Fruit fly (Drosophila melanogaster): ENCODE results near the gene CG10949.

CG10949 gene

dm6 chr2L:20416754-20417563 lies at the start of gene CG10949, which contains the start of gene Arpc2 (continued):
- TF ChIP-seq Dek (tag; optimal IDR thresholded peaks at IDR 0.05), result peak; percentile 69
- TF ChIP-seq CG17568 (GFP tag; optimal IDR thresholded peaks at IDR 0.05), result no peak
- TF ChIP-seq Tbp (GFP tag; optimal IDR thresholded peaks at IDR 0.05), result no peak
- no peak for TF ChIP-seq lmd (GFP tag; IDR thresholded peaks at IDR 0.05)
- no peak for TF ChIP-seq Nf-YA (GFP tag; IDR thresholded peaks at IDR 0.05)
- peak; percentile 17 for TF ChIP-seq CG10462 (GFP tag; optimal IDR thresholded peaks at IDR 0.05)
- TF ChIP-seq CG15601 (tag; optimal IDR thresholded peaks at IDR 0.05), result peak; percentile 67
- TF ChIP-seq chif (GFP tag; optimal IDR thresholded peaks at IDR 0.05), result no peak
- no peak for TF ChIP-seq pho (GFP tag; optimal IDR thresholded peaks at IDR 0.05)
- TF ChIP-seq Taf1 (GFP tag; IDR thresholded peaks at IDR 0.05), result peak; percentile 25; the same call in 1 of the 2 replicates
- TF ChIP-seq Six4 (GFP tag; optimal IDR thresholded peaks at IDR 0.05), result peak; percentile 26
- TF ChIP-seq pros (GFP tag; optimal IDR thresholded peaks at IDR 0.05), result peak; percentile 58
- TF ChIP-seq CG33557 (GFP tag; optimal IDR thresholded peaks at IDR 0.05), result peak; percentile 60
- TF ChIP-seq ap (GFP tag; IDR thresholded peaks at IDR 0.05), result no peak
- no peak for TF ChIP-seq CG7928 (GFP tag; optimal IDR thresholded peaks at IDR 0.05)
- no peak for TF ChIP-seq shn (GFP tag; optimal IDR thresholded peaks at IDR 0.05)
- TF ChIP-seq bowl (GFP tag; IDR thresholded peaks at IDR 0.05), result no peak
- TF ChIP-seq Gsc (GFP tag; IDR thresholded peaks at IDR 0.05), result no peak
- no peak for TF ChIP-seq trh (GFP tag; optimal IDR thresholded peaks at IDR 0.05)
- peak; percentile 61 for TF ChIP-seq B-H2 (GFP tag; optimal IDR thresholded peaks at IDR 0.05)
- no peak for TF ChIP-seq ssp (GFP tag; IDR thresholded peaks at IDR 0.05)
- TF ChIP-seq bigmax (GFP tag; optimal IDR thresholded peaks at IDR 0.05), result no peak
- TF ChIP-seq gro (GFP tag; optimal IDR thresholded peaks at IDR 0.05), result no peak
- no peak for TF ChIP-seq Doc2 (GFP tag; IDR thresholded peaks at IDR 0.05)
- TF ChIP-seq phol (tag; optimal IDR thresholded peaks at IDR 0.05), result peak; percentile 70
- TF ChIP-seq CG16815 (GFP tag; optimal IDR thresholded peaks at IDR 0.05), result peak; percentile 39
- TF ChIP-seq zen (tag; optimal IDR thresholded peaks at IDR 0.05), result peak; percentile 32
- peak; percentile 33 for TF ChIP-seq CG4424 (GFP tag; optimal IDR thresholded peaks at IDR 0.05)
- no peak for TF ChIP-seq luna (GFP tag; optimal IDR thresholded peaks at IDR 0.05)
- TF ChIP-seq CG31441 (GFP tag; IDR thresholded peaks at IDR 0.05), result no peak; the same call in none of the 2 replicates
- no peak; the same call in 1 of the 2 replicates for TF ChIP-seq hbn (GFP tag; IDR thresholded peaks at IDR 0.05; ENCODE audit: partially characterized antibody)
- TF ChIP-seq sens (GFP tag), result peak; percentile 20
- TF ChIP-seq CG6254 (GFP tag; optimal IDR thresholded peaks at IDR 0.05), result peak; percentile 12
- no peak for TF ChIP-seq Mes4 (GFP tag; optimal IDR thresholded peaks at IDR 0.05)
- TF ChIP-seq sd (tag; optimal IDR thresholded peaks at IDR 0.05), result peak; percentile 84
- TF ChIP-seq CG31388 (GFP tag; optimal IDR thresholded peaks at IDR 0.05), result no peak
- TF ChIP-seq Sin3A (optimal IDR thresholded peaks at IDR 0.05), result peak; percentile 33
- TF ChIP-seq trem (tag; optimal IDR thresholded peaks at IDR 0.05), result peak; percentile 71
- TF ChIP-seq CG11695 (GFP tag; IDR thresholded peaks at IDR 0.05), result 0 out of 3 replicates have a peak, but pooled peaks have one; percentile 20
- no peak for TF ChIP-seq ara (GFP tag; IDR thresholded peaks at IDR 0.05)
- TF ChIP-seq CG12104 (GFP tag; optimal IDR thresholded peaks at IDR 0.05), result no peak
- no peak for TF ChIP-seq CG30431 (GFP tag; optimal IDR thresholded peaks at IDR 0.05)
- peak; percentile 27 for TF ChIP-seq CG10979 (tag; optimal IDR thresholded peaks at IDR 0.05)
- TF ChIP-seq insv (GFP tag; optimal IDR thresholded peaks at IDR 0.05), result no peak
- peak; percentile 87 for TF ChIP-seq CG12659 (GFP tag; optimal IDR thresholded peaks at IDR 0.05)
- TF ChIP-seq CG10267 (tag; optimal IDR thresholded peaks at IDR 0.05), result peak; percentile 66
- no peak for TF ChIP-seq Elba2 (GFP tag; optimal IDR thresholded peaks at IDR 0.05)
- TF ChIP-seq CG7745 (tag; optimal IDR thresholded peaks at IDR 0.05), result no peak
- no peak for TF ChIP-seq hkb (optimal IDR thresholded peaks at IDR 0.05)
- TF ChIP-seq hkb (GFP tag; IDR thresholded peaks at IDR 0.05), result no peak
- TF ChIP-seq CG14441 (GFP tag; IDR thresholded peaks at IDR 0.05), result peak; percentile 47; the same call in 1 of the 2 replicates
